Worm (Caenorhabditis elegans): Measurements from ENCODE around the gene zipt-2.3.

- TF ChIP-seq klf-2 (GFP tag; conservative IDR thresholded peaks at IDR 0.05) (no peak), ztf-29 (GFP tag; IDR thresholded peaks at IDR 0.05) (no peak), tab-1 (GFP tag; IDR thresholded peaks at IDR 0.05) (no peak)
These were observed 51.3 kb downstream of the zipt-2.3 start for ce11 chrII:13664416-13664815.

Measured in whole organism, midembryonic.